Worm (Caenorhabditis elegans) whole organism, L1 larva: ENCODE measurements around the gene C05C12.6.

Experiments
- ama-1 ChIP-seq: fragments of 150-350 bp; optimal IDR thresholded peaks from 2 replicates; lab custom pipeline; 2014
- blmp-1 ChIP-seq: fragments of 150-350 bp; optimal IDR thresholded peaks from 2 replicates; lab custom pipeline; 2014; ENCODE audit warnings: missing biosample characterization, missing genetic modification characterization
- ceh-82 ChIP-seq, 3 experiments: fragments of 150-350 bp in 1 of 3; sonication (generic microtip) in 2 of 3; optimal IDR thresholded peaks; 2 replicates each; lab custom pipeline; 2014 to 2017; ENCODE audit warnings: missing biosample characterization in 3 of 3, missing genetic modification characterization in 3 of 3
- fkh-8 ChIP-seq: sonication (generic microtip); optimal IDR thresholded peaks from 2 replicates; lab custom pipeline; 2016; ENCODE audit warnings: mild to moderate bottlenecking, missing genetic modification characterization, missing compliant biosample characterization
- nhr-237 ChIP-seq: fragments of 150-350 bp; optimal IDR thresholded peaks from 2 replicates; lab custom pipeline; 2014; ENCODE audit warnings: missing biosample characterization, missing genetic modification characterization
- nhr-76 ChIP-seq: sonication (generic microtip); optimal IDR thresholded peaks from 2 replicates; lab custom pipeline; 2017; ENCODE audit warnings: missing biosample characterization, missing genetic modification characterization
- pag-3 ChIP-seq: sonication (generic microtip); optimal IDR thresholded peaks from 2 replicates; lab custom pipeline; 2017; ENCODE audit warnings: missing genetic modification characterization, mild to moderate bottlenecking, missing compliant biosample characterization, antibody characterized with exemption, borderline replicate concordance; ENCODE audit not compliant: insufficient read depth
- snpc-4 ChIP-seq: fragments of 150-350 bp; optimal IDR thresholded peaks from 2 replicates; lab custom pipeline; 2014; ENCODE audit warnings: missing biosample characterization, missing genetic modification characterization
- unc-86 ChIP-seq: sonication (generic microtip); optimal IDR thresholded peaks from 2 replicates; lab custom pipeline; 2016; ENCODE audit warnings: missing genetic modification characterization, missing compliant biosample characterization

DNA sequence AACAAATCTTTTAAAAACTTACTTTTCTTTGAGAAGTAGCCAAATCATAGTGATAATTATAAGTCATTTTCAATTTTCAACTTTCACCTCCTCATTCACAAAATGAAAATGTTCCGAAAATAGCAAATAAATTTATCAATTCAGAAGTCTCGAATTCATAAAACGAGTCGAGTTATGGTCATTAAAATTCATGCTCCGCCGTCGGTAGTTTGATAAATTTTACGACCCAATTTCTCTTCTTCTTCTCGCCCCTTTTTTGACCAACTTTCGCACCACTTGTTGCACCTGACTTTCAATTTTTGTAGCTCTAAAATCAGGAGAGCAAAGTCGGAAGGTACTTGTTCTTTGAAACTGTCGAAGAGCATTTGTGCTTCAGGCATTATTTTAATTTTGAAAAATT, 11.2 kb downstream of the C05C12.6 start, which contains the start of gene best-7:
- TF ChIP-seq fkh-8 (tag; lab: Kevin White, UChicago) (no peak), pag-3 (tag; lab: Kevin White, UChicago) (no peak), nhr-76 (tag; lab: Kevin White, UChicago) (no peak), ceh-82 (tag; optimal IDR thresholded peaks at IDR 0.05; lab: Kevin White, UChicago) (no peak), snpc-4 (no peak), blmp-1 (tag; lab: Kevin White, UChicago) (no peak), nhr-237 (no peak), ama-1 (lab: Kevin White, UChicago) (no peak), unc-86 (no peak)
